Worm (Caenorhabditis elegans) whole organism, young adult: Measurements from ENCODE around the gene pvf-1.

Experiments used
- B0261.1 ChIP-seq: sonication (generic microtip); optimal IDR thresholded peaks from 2 replicates; lab custom pipeline; 2016; ENCODE audit warnings: mild to moderate bottlenecking, missing genetic modification characterization, moderate library complexity, missing compliant biosample characterization
- C06A6.2 ChIP-seq: fragments of 200-800 bp; sonication (Bioruptor generic); conservative IDR thresholded peaks from 2 replicates; pipeline ENCODE4 v1.3.6; 2022; ENCODE audit warnings: missing genetic modification characterization, missing compliant biosample characterization
- D2030.7 ChIP-seq: fragments of 200-800 bp; sonication (Bioruptor generic); IDR thresholded peaks from 2 replicates; pipeline ENCODE4 v1.3.6; 2022; ENCODE audit warnings: missing genetic modification reagents, missing genetic modification characterization, missing compliant biosample characterization
- F33H1.4 ChIP-seq: fragments of 200-800 bp; sonication (Bioruptor generic); IDR thresholded peaks from 2 replicates; pipeline ENCODE4 v1.3.6; 2022; ENCODE audit warnings: missing genetic modification reagents, missing genetic modification characterization, missing compliant biosample characterization
- F39B2.1 ChIP-seq: fragments of 200-800 bp; sonication (Bioruptor generic); IDR thresholded peaks from 2 replicates; pipeline ENCODE4 v1.3.6; 2022; ENCODE audit warnings: missing genetic modification reagents, missing genetic modification characterization, missing compliant biosample characterization
- F57A8.1 ChIP-seq: fragments of 200-800 bp; sonication (Bioruptor generic); optimal IDR thresholded peaks from 2 replicates; lab custom pipeline; 2018; ENCODE audit warnings: mild to moderate bottlenecking, missing genetic modification characterization, moderate library complexity, missing compliant biosample characterization
- K12H6.12 ChIP-seq: fragments of 200-800 bp; sonication (Bioruptor generic); optimal IDR thresholded peaks from 2 replicates; lab custom pipeline; 2018; ENCODE audit warnings: mild to moderate bottlenecking, missing genetic modification characterization, missing compliant biosample characterization
- T26A5.8 ChIP-seq: sonication (generic microtip); optimal IDR thresholded peaks from 2 replicates; lab custom pipeline; 2016; ENCODE audit warnings: missing genetic modification characterization, missing compliant biosample characterization
- Y53F4B.3 ChIP-seq: fragments of 200-800 bp; sonication (Bioruptor generic); IDR thresholded peaks from 2 replicates; pipeline ENCODE4 v1.3.6; 2022; ENCODE audit warnings: missing genetic modification reagents, missing genetic modification characterization, missing compliant biosample characterization
- Y56A3A.18 ChIP-seq: fragments of 200-800 bp; sonication (Bioruptor generic); IDR thresholded peaks from 2 replicates; pipeline ENCODE4 v1.3.6; 2022; ENCODE audit warnings: missing genetic modification reagents, missing genetic modification characterization, missing compliant biosample characterization
- Y67H2A.10 ChIP-seq: fragments of 200-800 bp; sonication (Bioruptor generic); conservative IDR thresholded peaks from 2 replicates; pipeline ENCODE4 v1.3.6; 2022; ENCODE audit warnings: missing genetic modification reagents, missing genetic modification characterization, missing compliant biosample characterization
- Y95B8A.8 ChIP-seq: fragments of 200-800 bp; sonication (Bioruptor generic); IDR thresholded peaks from 2 replicates; pipeline ENCODE4 v1.3.6; 2022; ENCODE audit warnings: missing genetic modification reagents, missing genetic modification characterization, missing compliant biosample characterization
- akir-1 ChIP-seq: fragments of 200-800 bp; sonication (Bioruptor generic); optimal IDR thresholded peaks from 2 replicates; lab custom pipeline; 2018; ENCODE audit warnings: mild to moderate bottlenecking, missing genetic modification characterization, moderate library complexity, missing compliant biosample characterization
- ama-1 ChIP-seq, 3 experiments: fragments of 150-350 bp in 1 of 3; sonication (generic microtip) in 2 of 3; optimal IDR thresholded peaks; 2 replicates each; lab custom pipeline; 2014 to 2018; ENCODE audit warnings: missing biosample characterization in 2 of 3, missing genetic modification characterization in 2 of 3, missing genetic modification reagents in 2 of 3
- atf-7 ChIP-seq: sonication (generic microtip); optimal IDR thresholded peaks from 2 replicates; lab custom pipeline; 2017; ENCODE audit warnings: mild to moderate bottlenecking, missing genetic modification characterization, missing compliant biosample characterization
- attf-6 ChIP-seq: fragments of 200-800 bp; sonication (Bioruptor generic); IDR thresholded peaks from 2 replicates; pipeline ENCODE4 v1.3.6; 2022; ENCODE audit warnings: missing genetic modification reagents, missing genetic modification characterization, missing compliant biosample characterization
- die-1 ChIP-seq: sonication (generic microtip); optimal IDR thresholded peaks from 2 replicates; lab custom pipeline; 2016; ENCODE audit warnings: missing genotype, mild to moderate bottlenecking, missing genetic modification characterization, missing compliant biosample characterization
- dox-1 ChIP-seq: fragments of 200-800 bp; sonication (Bioruptor generic); IDR thresholded peaks from 2 replicates; pipeline ENCODE4 v1.3.6; 2022; ENCODE audit warnings: missing genetic modification reagents, missing genetic modification characterization, missing compliant biosample characterization
- dpl-1 ChIP-seq: fragments of 150-350 bp; optimal IDR thresholded peaks from 2 replicates; lab custom pipeline; 2014; ENCODE audit warnings: missing biosample characterization, missing genetic modification reagents, missing genetic modification characterization
- egl-44 ChIP-seq: fragments of 200-800 bp; sonication (Bioruptor generic); IDR thresholded peaks from 2 replicates; pipeline ENCODE4 v1.3.6; 2022; ENCODE audit warnings: missing genetic modification reagents, missing genetic modification characterization, missing compliant biosample characterization
- egrh-3 ChIP-seq: fragments of 200-800 bp; sonication (Bioruptor generic); IDR thresholded peaks from 2 replicates; pipeline ENCODE4 v1.3.6; 2022; ENCODE audit warnings: missing genetic modification reagents, missing genetic modification characterization, missing compliant biosample characterization
- gei-17 ChIP-seq: fragments of 200-800 bp; sonication (Bioruptor generic); optimal IDR thresholded peaks from 2 replicates; lab custom pipeline; 2018; ENCODE audit warnings: mild to moderate bottlenecking, missing genetic modification characterization, missing compliant biosample characterization
- hmg-1.2 ChIP-seq: fragments of 200-800 bp; sonication (Bioruptor generic); IDR thresholded peaks from 2 replicates; pipeline ENCODE4 v1.3.6; 2022; ENCODE audit warnings: missing genetic modification reagents, missing genetic modification characterization, missing compliant biosample characterization
- hsf-1 ChIP-seq: fragments of 200-800 bp; sonication (Bioruptor generic); IDR thresholded peaks from 2 replicates; pipeline ENCODE4 v1.3.6; 2022; ENCODE audit warnings: missing genetic modification reagents, missing genetic modification characterization, missing compliant biosample characterization
- lin-35 ChIP-seq, 3 experiments: fragments of 150-350 bp in 2 of 3; sonication (generic microtip) in 1 of 3; optimal IDR thresholded peaks; 2 replicates each; lab custom pipeline; 2014 to 2018; ENCODE audit warnings: missing biosample characterization in 3 of 3, missing genetic modification characterization in 3 of 3, missing genetic modification reagents in 3 of 3
- lin-40 ChIP-seq: sonication (generic microtip); optimal IDR thresholded peaks from 2 replicates; lab custom pipeline; 2016; ENCODE audit warnings: missing genetic modification characterization, mild to moderate bottlenecking, missing compliant biosample characterization, missing genotype, missing genetic modification reagents
- lin-54 ChIP-seq: fragments of 200-800 bp; sonication (Bioruptor generic); optimal IDR thresholded peaks from 2 replicates; lab custom pipeline; 2018; ENCODE audit warnings: mild to moderate bottlenecking, missing genetic modification characterization, missing compliant biosample characterization
- lsl-1 ChIP-seq: fragments of 200-800 bp; sonication (Bioruptor generic); optimal IDR thresholded peaks from 2 replicates; lab custom pipeline; 2018; ENCODE audit warnings: mild to moderate bottlenecking, missing genetic modification characterization, moderate library complexity, missing compliant biosample characterization
- madf-10 ChIP-seq: sonication (generic microtip); optimal IDR thresholded peaks from 2 replicates; lab custom pipeline; 2016; ENCODE audit warnings: mild to moderate bottlenecking, missing genetic modification characterization, missing compliant biosample characterization
- madf-6 ChIP-seq: fragments of 200-800 bp; sonication (Bioruptor generic); IDR thresholded peaks from 2 replicates; pipeline ENCODE4 v1.3.6; 2022; ENCODE audit warnings: missing genetic modification reagents, missing genetic modification characterization, missing compliant biosample characterization
- madf-8 ChIP-seq: fragments of 200-800 bp; sonication (Bioruptor generic); conservative IDR thresholded peaks from 2 replicates; pipeline ENCODE4 v1.3.6; 2022; ENCODE audit warnings: missing genetic modification reagents, missing genetic modification characterization, missing compliant biosample characterization
- mcd-1 ChIP-seq: fragments of 200-800 bp; sonication (Bioruptor generic); IDR thresholded peaks from 2 replicates; pipeline ENCODE4 v1.3.6; 2022; ENCODE audit warnings: missing genetic modification reagents, missing genetic modification characterization, missing compliant biosample characterization
- mel-28 ChIP-seq: sonication (generic microtip); optimal IDR thresholded peaks from 2 replicates; lab custom pipeline; 2016; ENCODE audit warnings: borderline replicate concordance, mild to moderate bottlenecking, missing genetic modification characterization, missing compliant biosample characterization
- mxl-1 ChIP-seq: sonication (generic microtip); optimal IDR thresholded peaks from 2 replicates; lab custom pipeline; 2016; ENCODE audit warnings: missing genetic modification characterization, missing compliant biosample characterization
- nfyb-1 ChIP-seq: fragments of 200-800 bp; sonication (Bioruptor generic); IDR thresholded peaks from 2 replicates; pipeline ENCODE4 v1.3.6; 2022; ENCODE audit warnings: missing genetic modification reagents, missing genetic modification characterization, missing compliant biosample characterization
- nhr-120 ChIP-seq: fragments of 200-800 bp; sonication (Bioruptor generic); IDR thresholded peaks from 2 replicates; pipeline ENCODE4 v1.3.6; 2022; ENCODE audit warnings: missing genetic modification characterization, missing compliant biosample characterization
- nhr-27 ChIP-seq: fragments of 200-800 bp; sonication (Bioruptor generic); optimal IDR thresholded peaks from 2 replicates; lab custom pipeline; 2018; ENCODE audit warnings: mild to moderate bottlenecking, missing genetic modification characterization, moderate library complexity, missing compliant biosample characterization
- rcor-1 ChIP-seq: fragments of 200-800 bp; sonication (Bioruptor generic); IDR thresholded peaks from 2 replicates; pipeline ENCODE4 v1.3.6; 2022; ENCODE audit warnings: missing genetic modification reagents, missing genetic modification characterization, missing compliant biosample characterization
- repo-1 ChIP-seq: sonication (generic microtip); optimal IDR thresholded peaks from 2 replicates; lab custom pipeline; 2017; ENCODE audit warnings: mild to moderate bottlenecking, missing genetic modification characterization, missing compliant biosample characterization
- rpc-1 ChIP-seq, 2 experiments: fragments of 150-350 bp in 1 of 2; sonication (generic microtip) in 1 of 2; optimal IDR thresholded peaks; 2 replicates each; lab custom pipeline; 2014 to 2018; ENCODE audit warnings: missing biosample characterization in 1 of 2, missing genetic modification characterization in 1 of 2, missing genetic modification reagents in 1 of 2, missing genotype in 1 of 2
- sdz-38 ChIP-seq: sonication (generic microtip); optimal IDR thresholded peaks from 2 replicates; lab custom pipeline; 2016; ENCODE audit warnings: missing genotype, missing genetic modification characterization, missing compliant biosample characterization
- snpc-1.1 ChIP-seq: sonication (generic microtip); optimal IDR thresholded peaks from 2 replicates; lab custom pipeline; 2017; ENCODE audit warnings: missing genetic modification characterization, mild to moderate bottlenecking, missing compliant biosample characterization, antibody characterized with exemption, moderate library complexity, missing genotype, missing genetic modification reagents; ENCODE audit not compliant: insufficient read depth
- tbx-9 ChIP-seq: sonication (generic microtip); optimal IDR thresholded peaks from 2 replicates; lab custom pipeline; 2016; ENCODE audit warnings: borderline replicate concordance, missing genetic modification characterization, inconsistent platforms, missing compliant biosample characterization
- tlf-1 ChIP-seq: fragments of 200-800 bp; sonication (Bioruptor generic); optimal IDR thresholded peaks from 2 replicates; lab custom pipeline; 2018; ENCODE audit warnings: mild to moderate bottlenecking, missing genetic modification characterization, missing compliant biosample characterization
- xnd-1 ChIP-seq: sonication (generic microtip); optimal IDR thresholded peaks from 2 replicates; lab custom pipeline; 2016; ENCODE audit warnings: missing genotype, missing genetic modification reagents, missing genetic modification characterization, missing compliant biosample characterization
- ztf-18 ChIP-seq: sonication (generic microtip); optimal IDR thresholded peaks from 2 replicates; lab custom pipeline; 2016; ENCODE audit warnings: missing genotype, mild to moderate bottlenecking, missing genetic modification characterization, missing compliant biosample characterization
- ztf-3 ChIP-seq: fragments of 200-800 bp; sonication (Bioruptor generic); optimal IDR thresholded peaks from 2 replicates; lab custom pipeline; 2018; ENCODE audit warnings: mild to moderate bottlenecking, missing genetic modification characterization, missing compliant biosample characterization
- ztf-6 ChIP-seq: fragments of 200-800 bp; sonication (Bioruptor generic); IDR thresholded peaks from 2 replicates; pipeline ENCODE4 v1.3.6; 2022; ENCODE audit warnings: missing genetic modification reagents, missing genetic modification characterization, missing compliant biosample characterization

pvf-1 gene

DNA sequence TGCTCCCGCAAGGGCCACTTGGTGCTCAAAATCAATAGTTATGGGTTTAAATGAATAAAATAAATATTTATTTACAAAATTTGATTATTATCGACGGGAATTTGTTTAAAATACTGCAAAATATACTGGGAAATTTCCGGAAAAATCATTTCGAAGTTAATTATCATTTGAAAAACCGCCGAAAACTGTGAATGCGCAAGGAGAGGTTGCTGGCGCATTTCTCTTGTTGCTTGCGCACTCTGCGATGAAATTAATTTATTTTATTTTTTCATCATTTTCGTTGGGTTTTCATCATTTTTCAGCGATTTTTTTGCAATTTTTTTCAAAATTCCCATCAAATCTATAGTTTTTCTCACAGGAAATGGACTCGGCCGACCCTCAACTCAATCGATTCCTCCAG, 35.4 kb upstream of the pvf-1 start, which contains the start of gene ddp-1 (continued):
- TF ChIP-seq Y56A3A.18 (peak; percentile 97), gei-17 (GFP tag; lab: Kevin White, UChicago) (peak; percentile 90), ztf-6 (GFP tag; lab: Robert Waterston, UW) (no peak), Y95B8A.8 (GFP tag; lab: Robert Waterston, UW) (peak; percentile 82; the same call in 1 of the 2 replicates), tbx-9 (tag; lab: Kevin White, UChicago) (no peak), T26A5.8 (tag; lab: Kevin White, UChicago) (peak; percentile 38), ztf-18 (tag; lab: Kevin White, UChicago) (peak; percentile 100), ama-1 (optimal IDR thresholded peaks at IDR 0.05; lab: Kevin White, UChicago) (no peak), ama-1 (GFP tag; optimal IDR thresholded peaks at IDR 0.05; lab: Kevin White, UChicago) (peak in 1 of 2 experiments; percentile 13), die-1 (tag; lab: Kevin White, UChicago) (peak; percentile 73), egl-44 (GFP tag; lab: Robert Waterston, UW) (0 out of 2 replicates have a peak, but pooled peaks have one; percentile 63), nhr-120 (GFP tag; lab: Robert Waterston, UW) (no peak), attf-6 (GFP tag; lab: Robert Waterston, UW) (peak; percentile 57; the same call in 1 of the 2 replicates), xnd-1 (tag; lab: Kevin White, UChicago) (peak; percentile 72), Y67H2A.10 (peak; percentile 62; the same call in 1 of the 2 replicates), madf-8 (GFP tag; lab: Robert Waterston, UW) (peak; percentile 73), lin-40 (tag; lab: Kevin White, UChicago) (peak; percentile 96), rcor-1 (GFP tag; lab: Robert Waterston, UW) (peak; percentile 97), mel-28 (peak; percentile 73), C06A6.2 (GFP tag; lab: Robert Waterston, UW) (peak; percentile 91), lin-35 (GFP tag; optimal IDR thresholded peaks at IDR 0.05; lab: Kevin White, UChicago) (peak; percentile 93 to 99 (median 95)), K12H6.12 (peak; percentile 63), lsl-1 (GFP tag; lab: Kevin White, UChicago) (peak; percentile 88), sdz-38 (tag; lab: Kevin White, UChicago) (no peak), nfyb-1 (GFP tag; lab: Robert Waterston, UW) (peak; percentile 97), akir-1 (GFP tag; lab: Kevin White, UChicago) (no peak), lin-54 (peak; percentile 100), hmg-1.2 (GFP tag; lab: Robert Waterston, UW) (peak; percentile 77), F57A8.1 (no peak), tlf-1 (GFP tag; lab: Kevin White, UChicago) (peak; percentile 97), mxl-1 (tag; lab: Kevin White, UChicago) (no peak), repo-1 (tag; lab: Kevin White, UChicago) (peak; percentile 96), D2030.7 (GFP tag; lab: Robert Waterston, UW) (peak; percentile 88), snpc-1.1 (peak; percentile 67), ztf-3 (GFP tag; lab: Kevin White, UChicago) (peak; percentile 60), madf-10 (peak; percentile 80), rpc-1 (optimal IDR thresholded peaks at IDR 0.05; lab: Kevin White, UChicago) (no peak), rpc-1 (tag; optimal IDR thresholded peaks at IDR 0.05; lab: Kevin White, UChicago) (no peak), F39B2.1 (GFP tag; lab: Robert Waterston, UW) (peak; percentile 87), F33H1.4 (GFP tag; lab: Robert Waterston, UW) (peak; percentile 84), atf-7 (peak; percentile 91), dox-1 (GFP tag; lab: Robert Waterston, UW) (peak; percentile 96), madf-6 (peak; percentile 94), egrh-3 (GFP tag; lab: Robert Waterston, UW) (0 out of 2 replicates have a peak, but pooled peaks have one; percentile 31), hsf-1 (peak; percentile 85), Y53F4B.3 (0 out of 2 replicates have a peak, but pooled peaks have one; percentile 22), nhr-27 (tag; lab: Kevin White, UChicago) (peak; percentile 55), B0261.1 (tag; lab: Kevin White, UChicago) (peak; percentile 37), mcd-1 (peak; percentile 97), dpl-1 (peak; percentile 99)
